Worm (Caenorhabditis elegans): ENCODE measurements around the gene srj-7.
A peak's percentile ranks its signal among the peaks of the same experiment; 100 is the strongest.

Gene srj-7

DNA sequence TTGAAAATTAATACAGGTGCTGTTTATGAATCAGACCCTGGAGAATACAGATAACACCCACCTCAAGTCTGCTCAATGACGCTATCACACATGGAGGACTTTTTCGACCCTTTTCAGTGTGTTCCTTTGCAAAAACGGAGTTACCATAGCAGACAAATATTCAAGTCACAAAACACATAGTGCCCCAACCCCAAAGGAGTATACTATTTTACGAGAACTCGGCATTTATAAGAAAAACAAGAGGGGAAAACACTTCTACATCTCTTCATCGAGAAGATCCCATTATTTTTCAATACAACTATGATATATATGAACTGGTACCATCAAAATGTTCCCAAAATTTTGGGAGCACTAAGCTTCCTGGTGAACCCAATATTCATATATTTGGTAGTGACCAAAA is at the start of gene srj-7:
Gene srj-7 (plus strand): TSS at position 301 of the 400 bp plus-strand sequence.
- TF ChIP-seq elt-2 (tag; optimal IDR thresholded peaks at IDR 0.05) (no peak), pha-2 (tag; optimal IDR thresholded peaks at IDR 0.05) (no peak), elt-4 (tag; optimal IDR thresholded peaks at IDR 0.05) (no peak), T23F11.4 (GFP tag; optimal IDR thresholded peaks at IDR 0.05) (no peak), K09A11.1 (tag; optimal IDR thresholded peaks at IDR 0.05; ENCODE audit: insufficient read depth) (no peak), madf-2 (tag; optimal IDR thresholded peaks at IDR 0.05) (no peak), ceh-30 (tag; optimal IDR thresholded peaks at IDR 0.05) (no peak), che-1 (tag; optimal IDR thresholded peaks at IDR 0.05) (no peak), ceh-2 (tag; optimal IDR thresholded peaks at IDR 0.05) (no peak), fax-1 (tag; optimal IDR thresholded peaks at IDR 0.05) (no peak), F13H6.1 (tag; optimal IDR thresholded peaks at IDR 0.05) (no peak), fkh-10 (GFP tag; optimal IDR thresholded peaks at IDR 0.05) (no peak), ceh-34 (tag; optimal IDR thresholded peaks at IDR 0.05) (no peak), ceh-18 (tag; optimal IDR thresholded peaks at IDR 0.05) (no peak), ceh-14 (tag; optimal IDR thresholded peaks at IDR 0.05) (no peak), sox-4 (tag; optimal IDR thresholded peaks at IDR 0.05) (no peak)

- TF ChIP-seq pha-4 (tag; optimal IDR thresholded peaks at IDR 0.05) (no peak), nfya-1 (tag; optimal IDR thresholded peaks at IDR 0.05) (peak; percentile 89)
Measured at ce11 chrV:3195814-3196213, 49.0 kb upstream of the srj-7 start.

ce11 chrV:3196832-3197329 is 47.9 kb upstream of the srj-7 start, which contains the start of the genes Y73C8B.1 and Y73C8B.5:
TSS of gene Y73C8B.1 (minus strand) at chrV:3196882.
TSS of gene Y73C8B.5 (plus strand) at chrV:3197268.
- TF ChIP-seq ceh-31 (tag; optimal IDR thresholded peaks at IDR 0.05) = no peak
- TF ChIP-seq nfya-1 (tag; optimal IDR thresholded peaks at IDR 0.05) = no peak
- TF ChIP-seq sox-4 (tag; optimal IDR thresholded peaks at IDR 0.05) = no peak
- TF ChIP-seq zip-5 (tag; optimal IDR thresholded peaks at IDR 0.05) = no peak
- no peak for TF ChIP-seq gmeb-2 (tag; optimal IDR thresholded peaks at IDR 0.05)

ce11 chrV:3200323-3200722 is 44.5 kb upstream of the srj-7 start, which contains the start of gene K08D9.4:
TSS of gene K08D9.4 (minus strand) at chrV:3200423.
- TF ChIP-seq ceh-19 (GFP tag; optimal IDR thresholded peaks at IDR 0.05) = no peak
- no peak for TF ChIP-seq hlh-15 (tag; optimal IDR thresholded peaks at IDR 0.05)
- TF ChIP-seq mec-3 (tag; optimal IDR thresholded peaks at IDR 0.05; ENCODE audit: borderline replicate concordance) = no peak
- no peak for TF ChIP-seq nhr-11 (tag; optimal IDR thresholded peaks at IDR 0.05)
- no peak for TF ChIP-seq ref-2 (tag; optimal IDR thresholded peaks at IDR 0.05)
- TF ChIP-seq lim-6 (tag; optimal IDR thresholded peaks at IDR 0.05) = no peak
- TF ChIP-seq hlh-30 (tag; optimal IDR thresholded peaks at IDR 0.05; ENCODE audit: insufficient read depth) = no peak
- no peak for TF ChIP-seq ahr-1 (tag; optimal IDR thresholded peaks at IDR 0.05)
- TF ChIP-seq F13H6.1 (tag; optimal IDR thresholded peaks at IDR 0.05) = no peak
- TF ChIP-seq Y22D7AL.16 (tag; optimal IDR thresholded peaks at IDR 0.05) = no peak
- TF ChIP-seq hlh-6 (tag; optimal IDR thresholded peaks at IDR 0.05) = no peak
- no peak for TF ChIP-seq unc-55 (GFP tag; optimal IDR thresholded peaks at IDR 0.05)

ce11 chrV:3204433-3204832 is 40.4 kb upstream of the srj-7 start:
- TF ChIP-seq gmeb-2 (tag; optimal IDR thresholded peaks at IDR 0.05) (no peak), syd-9 (tag; optimal IDR thresholded peaks at IDR 0.05) (no peak), madf-2 (tag; optimal IDR thresholded peaks at IDR 0.05) (no peak), nhr-11 (tag; optimal IDR thresholded peaks at IDR 0.05) (no peak), hlh-13 (GFP tag; optimal IDR thresholded peaks at IDR 0.05) (no peak), ceh-48 (tag; optimal IDR thresholded peaks at IDR 0.05) (no peak), unc-3 (GFP tag; conservative IDR thresholded peaks at IDR 0.05) (no peak), unc-3 (tag; optimal IDR thresholded peaks at IDR 0.05) (no peak), T23F11.4 (GFP tag; optimal IDR thresholded peaks at IDR 0.05) (no peak), ceh-6 (GFP tag; optimal IDR thresholded peaks at IDR 0.05) (no peak), K02D7.2 (tag; optimal IDR thresholded peaks at IDR 0.05) (no peak), pat-9 (tag; optimal IDR thresholded peaks at IDR 0.05) (no peak), fkh-10 (GFP tag; optimal IDR thresholded peaks at IDR 0.05) (no peak), ceh-30 (tag; optimal IDR thresholded peaks at IDR 0.05) (no peak), fkh-6 (tag; optimal IDR thresholded peaks at IDR 0.05) (no peak), pax-1 (tag; optimal IDR thresholded peaks at IDR 0.05) (no peak), ceh-19 (GFP tag; optimal IDR thresholded peaks at IDR 0.05) (no peak), zip-5 (tag; optimal IDR thresholded peaks at IDR 0.05) (no peak), ceh-24 (tag; optimal IDR thresholded peaks at IDR 0.05) (no peak), C08G9.2 (tag; optimal IDR thresholded peaks at IDR 0.05) (no peak), che-1 (tag; optimal IDR thresholded peaks at IDR 0.05) (no peak)

All from whole organism, late embryonic.